Worm (Caenorhabditis elegans) whole organism, L2 larva: ENCODE results near the gene folr-1.

ENCODE experiments used
- ceh-82 ChIP-seq: fragments of 150-350 bp; optimal IDR thresholded peaks from 2 replicates; lab custom pipeline; 2014; ENCODE audit warnings: missing biosample characterization, missing genetic modification characterization
- lin-13 ChIP-seq: fragments of 150-350 bp; optimal IDR thresholded peaks from 2 replicates; lab custom pipeline; 2014; ENCODE audit warnings: missing biosample characterization, missing genetic modification reagents, missing genetic modification characterization

- no peak for TF ChIP-seq ceh-82 (tag; lab: Kevin White, UChicago)
- no peak for TF ChIP-seq lin-13
Measured at ce11 chrX:9956052-9956451, 37.0 kb downstream of the folr-1 start.
